Worm (Caenorhabditis elegans) whole organism, early embryonic: ENCODE results near the gene agt-2.

Experiments used
- B0310.2 ChIP-seq: sonication (generic microtip); optimal IDR thresholded peaks from 2 replicates; lab custom pipeline; 2016; ENCODE audit warnings: mild to moderate bottlenecking, missing genetic modification characterization, missing compliant biosample characterization
- F13C5.2 ChIP-seq: sonication (generic microtip); optimal IDR thresholded peaks from 2 replicates; lab custom pipeline; 2017; ENCODE audit warnings: mild to moderate bottlenecking, missing genetic modification characterization, inconsistent platforms, missing compliant biosample characterization
- aly-1 ChIP-seq: sonication (generic microtip); optimal IDR thresholded peaks from 2 replicates; lab custom pipeline; 2016; ENCODE audit warnings: missing genetic modification characterization, missing compliant biosample characterization
- ama-1 ChIP-seq: fragments of 150-350 bp; optimal IDR thresholded peaks from 2 replicates; lab custom pipeline; 2014
- ceh-13 ChIP-seq: fragments of 200-800 bp; sonication (Bioruptor generic); optimal IDR thresholded peaks from 2 replicates; lab custom pipeline; 2018; ENCODE audit warnings: mild to moderate bottlenecking, missing genetic modification characterization, missing compliant biosample characterization
- ceh-36 ChIP-seq: sonication (generic microtip); optimal IDR thresholded peaks from 2 replicates; lab custom pipeline; 2016; ENCODE audit warnings: missing genetic modification characterization, inconsistent platforms, missing compliant biosample characterization
- ets-7 ChIP-seq: sonication (generic microtip); optimal IDR thresholded peaks from 2 replicates; lab custom pipeline; 2016; ENCODE audit warnings: missing genotype, missing genetic modification characterization, missing compliant biosample characterization
- flt-1 ChIP-seq: fragments of 200-800 bp; sonication (Bioruptor generic); IDR thresholded peaks from 2 replicates; pipeline ENCODE4 v1.3.6; 2022; ENCODE audit warnings: missing genetic modification characterization, missing compliant biosample characterization
- hmbx-1 ChIP-seq: sonication (generic microtip); optimal IDR thresholded peaks from 2 replicates; lab custom pipeline; 2016; ENCODE audit warnings: mild to moderate bottlenecking, missing genetic modification characterization, missing compliant biosample characterization
- hmg-4 ChIP-seq: fragments of 200-800 bp; sonication (Bioruptor generic); optimal IDR thresholded peaks from 2 replicates; lab custom pipeline; 2018; ENCODE audit warnings: mild to moderate bottlenecking, missing genetic modification characterization, missing compliant biosample characterization
- hnd-1 ChIP-seq: sonication (generic microtip); optimal IDR thresholded peaks from 2 replicates; lab custom pipeline; 2016; ENCODE audit warnings: missing genetic modification characterization, missing compliant biosample characterization
- pes-1 ChIP-seq: fragments of 200-800 bp; sonication (Bioruptor generic); IDR thresholded peaks from 2 replicates; pipeline ENCODE4 v1.3.6; 2022; ENCODE audit warnings: missing genetic modification reagents, missing genetic modification characterization, missing compliant biosample characterization
- scrt-1 ChIP-seq: fragments of 200-800 bp; sonication (Bioruptor generic); IDR thresholded peaks from 2 replicates; pipeline ENCODE4 v1.3.6; 2022; ENCODE audit warnings: missing genetic modification characterization, missing compliant biosample characterization
- sea-1 ChIP-seq: fragments of 200-800 bp; sonication (Bioruptor generic); conservative IDR thresholded peaks from 2 replicates; pipeline ENCODE4 v1.3.6; 2022; ENCODE audit warnings: missing genetic modification characterization, missing compliant biosample characterization
- tbx-11 ChIP-seq: fragments of 200-800 bp; sonication (Bioruptor generic); IDR thresholded peaks from 2 replicates; pipeline ENCODE4 v1.3.6; 2022; ENCODE audit warnings: missing genetic modification characterization, missing compliant biosample characterization
- tbx-37 ChIP-seq: fragments of 200-800 bp; sonication (Bioruptor generic); conservative IDR thresholded peaks from 2 replicates; pipeline ENCODE4 v1.3.6; 2022; ENCODE audit warnings: missing genetic modification reagents, missing genetic modification characterization, missing compliant biosample characterization
- tra-4 ChIP-seq: sonication (generic microtip); optimal IDR thresholded peaks from 2 replicates; lab custom pipeline; 2017; ENCODE audit warnings: missing genetic modification characterization, missing compliant biosample characterization

The agt-2 gene

ce11 chrII:5340672-5341568 is 32.7 kb downstream of the agt-2 start:
- TF ChIP-seq B0310.2 (no peak), flt-1 (GFP tag; lab: Robert Waterston, UW) (no peak), hnd-1 (tag; lab: Kevin White, UChicago) (no peak), tra-4 (tag; lab: Kevin White, UChicago) (no peak), pes-1 (GFP tag; lab: Robert Waterston, UW) (no peak), ets-7 (tag; lab: Kevin White, UChicago) (no peak), aly-1 (tag; lab: Kevin White, UChicago) (no peak), tbx-37 (no peak), hmg-4 (GFP tag; lab: Kevin White, UChicago) (no peak), F13C5.2 (tag; lab: Kevin White, UChicago) (no peak), tbx-11 (GFP tag; lab: Robert Waterston, UW) (no peak), ceh-13 (no peak), sea-1 (GFP tag; lab: Robert Waterston, UW) (no peak), hmbx-1 (tag; lab: Kevin White, UChicago) (no peak), scrt-1 (GFP tag; lab: Robert Waterston, UW) (no peak), ceh-36 (tag; lab: Kevin White, UChicago) (no peak)

ce11 chrII:5339547-5339946 is 34.1 kb downstream of the agt-2 start:
- TF ChIP-seq hmbx-1 (tag; lab: Kevin White, UChicago) (no peak), ets-7 (tag; lab: Kevin White, UChicago) (no peak), ceh-13 (no peak), tra-4 (tag; lab: Kevin White, UChicago) (no peak), sea-1 (GFP tag; lab: Robert Waterston, UW) (no peak), pes-1 (GFP tag; lab: Robert Waterston, UW) (no peak), aly-1 (tag; lab: Kevin White, UChicago) (no peak), ceh-36 (tag; lab: Kevin White, UChicago) (no peak), hnd-1 (tag; lab: Kevin White, UChicago) (no peak), scrt-1 (GFP tag; lab: Robert Waterston, UW) (no peak), hmg-4 (GFP tag; lab: Kevin White, UChicago) (no peak)

DNA sequence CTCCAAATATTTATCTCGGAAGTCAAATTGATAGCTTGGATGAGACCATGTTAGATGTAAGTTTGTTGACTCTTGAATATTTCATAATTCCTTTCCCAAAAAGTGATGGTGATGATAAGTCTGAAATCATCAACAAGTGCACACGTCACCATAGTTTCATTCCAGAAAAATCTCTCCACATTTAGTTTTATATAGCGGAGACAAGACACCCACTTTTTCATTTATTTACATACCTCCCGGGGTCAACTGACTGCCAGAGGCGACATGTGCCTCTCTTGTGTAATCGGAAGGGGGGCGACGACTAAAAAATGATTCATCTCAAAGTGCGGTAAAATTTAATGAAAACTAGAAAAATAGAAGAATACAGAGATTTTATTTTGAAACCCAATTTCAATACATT is 35.3 kb downstream of the agt-2 start:
- no peak for TF ChIP-seq hnd-1 (tag; lab: Kevin White, UChicago)
- TF ChIP-seq tra-4 (tag; lab: Kevin White, UChicago), result no peak
- no peak for TF ChIP-seq hmbx-1 (tag; lab: Kevin White, UChicago)
- TF ChIP-seq tbx-11 (GFP tag; lab: Robert Waterston, UW), result no peak
- TF ChIP-seq pes-1 (GFP tag; lab: Robert Waterston, UW), result no peak
- no peak for TF ChIP-seq F13C5.2 (tag; lab: Kevin White, UChicago)
- TF ChIP-seq scrt-1 (GFP tag; lab: Robert Waterston, UW), result no peak
- TF ChIP-seq sea-1 (GFP tag; lab: Robert Waterston, UW), result no peak
- TF ChIP-seq tbx-37, result no peak
- TF ChIP-seq aly-1 (tag; lab: Kevin White, UChicago), result no peak
- TF ChIP-seq B0310.2, result no peak
- no peak for TF ChIP-seq ceh-13
- no peak for TF ChIP-seq hmg-4 (GFP tag; lab: Kevin White, UChicago)
- no peak for TF ChIP-seq ceh-36 (tag; lab: Kevin White, UChicago)

DNA sequence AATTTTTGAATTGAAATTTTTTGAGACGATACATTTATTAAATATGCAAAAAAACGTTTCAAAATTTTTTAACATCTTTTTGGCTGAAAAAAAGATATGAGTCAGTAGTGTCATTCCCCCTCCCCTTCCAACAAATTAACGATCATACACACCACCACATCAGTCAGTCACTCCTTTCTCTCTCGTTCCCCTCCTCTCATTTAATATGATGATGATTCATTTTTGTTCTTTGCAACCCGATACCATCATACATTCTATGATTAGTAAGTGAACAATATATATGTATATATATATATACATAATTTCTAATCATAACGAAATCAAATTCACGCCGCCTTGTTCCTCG is 36.2 kb downstream of the agt-2 start:
- TF ChIP-seq F13C5.2 (tag; lab: Kevin White, UChicago) (no peak), sea-1 (GFP tag; lab: Robert Waterston, UW) (no peak), tra-4 (tag; lab: Kevin White, UChicago) (no peak)

DNA sequence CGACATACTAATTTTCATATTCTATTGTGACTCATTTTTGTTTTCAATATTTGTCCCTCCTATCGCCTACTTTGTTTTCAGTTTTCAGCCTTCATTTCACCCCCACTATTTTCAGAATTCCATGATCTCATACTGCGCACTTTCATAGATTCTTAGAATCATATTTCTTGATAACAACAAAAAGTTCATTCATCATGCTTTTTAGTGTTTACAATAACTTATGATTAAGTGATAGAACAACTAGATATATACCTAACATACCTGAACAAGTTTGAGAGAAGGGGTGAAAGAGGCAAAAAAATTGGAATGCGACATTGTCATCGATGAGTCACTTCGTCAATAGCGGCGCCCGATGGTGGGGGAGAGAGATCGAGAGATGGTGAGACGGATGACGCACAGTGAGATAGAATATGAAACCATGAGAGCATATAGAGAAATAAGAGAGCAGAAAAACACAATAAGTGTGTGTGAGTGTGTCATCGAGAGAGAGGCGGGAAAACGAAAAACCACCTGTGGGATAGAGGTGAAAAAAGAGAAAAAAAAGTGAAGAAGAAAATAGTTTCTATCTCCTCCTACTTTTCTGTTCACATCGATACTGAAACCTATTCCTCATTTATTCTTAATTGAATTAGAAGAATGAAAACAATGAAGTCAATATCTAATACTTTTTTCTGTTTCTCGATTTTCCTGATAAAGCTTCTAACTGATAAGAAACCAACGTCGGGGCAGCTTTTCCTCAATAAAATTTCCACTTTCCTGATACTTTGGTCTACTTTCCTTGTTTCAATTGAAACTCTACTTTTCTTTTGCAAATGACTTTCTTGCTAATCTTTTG is 36.8 kb downstream of the agt-2 start:
- no peak for TF ChIP-seq hnd-1 (tag; lab: Kevin White, UChicago)
- TF ChIP-seq hmg-4 (GFP tag; lab: Kevin White, UChicago), result peak; percentile 13

ce11 chrII:5336035-5336376 is 37.6 kb downstream of the agt-2 start:
- no peak for TF ChIP-seq hnd-1 (tag; lab: Kevin White, UChicago)
- TF ChIP-seq F13C5.2 (tag; lab: Kevin White, UChicago), result peak; percentile 38
- TF ChIP-seq tbx-11 (GFP tag; lab: Robert Waterston, UW), result peak; percentile 20; the same call in 1 of the 2 replicates
- TF ChIP-seq aly-1 (tag; lab: Kevin White, UChicago), result peak; percentile 6

DNA sequence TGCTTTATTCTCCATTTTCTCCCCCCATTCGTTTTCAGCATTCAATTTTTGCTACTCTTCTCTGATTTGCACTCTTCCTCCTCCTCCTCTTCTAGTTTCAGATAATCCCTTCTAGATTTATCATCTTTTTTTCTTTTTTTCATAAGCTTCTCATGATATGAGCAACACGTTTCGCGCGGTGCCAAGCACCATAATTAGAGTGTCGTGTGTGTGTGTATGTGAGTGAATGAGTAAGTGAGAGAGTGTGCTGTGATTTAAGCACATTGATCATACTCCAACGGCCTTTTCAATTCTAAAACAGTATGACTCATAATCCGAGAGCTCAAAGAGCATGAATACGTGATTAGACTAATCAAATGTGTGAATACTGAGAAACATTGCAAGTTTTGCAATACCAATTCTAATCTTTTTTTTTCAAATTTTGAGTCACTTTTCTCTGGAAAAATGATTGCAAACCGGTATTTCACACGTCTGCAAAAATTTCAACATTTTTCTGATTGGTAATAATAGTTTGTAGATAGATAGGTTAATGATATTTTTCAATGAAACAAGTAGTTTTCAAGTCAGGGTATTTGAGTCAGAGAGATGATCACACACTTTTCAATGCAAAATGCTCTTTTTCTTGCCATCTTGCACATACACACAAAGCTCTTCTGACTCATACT is 38.1 kb downstream of the agt-2 start:
- TF ChIP-seq scrt-1 (GFP tag; lab: Robert Waterston, UW) (no peak), aly-1 (tag; lab: Kevin White, UChicago) (no peak), ama-1 (lab: Kevin White, UChicago) (no peak), hmg-4 (GFP tag; lab: Kevin White, UChicago) (no peak), flt-1 (GFP tag; lab: Robert Waterston, UW) (no peak), sea-1 (GFP tag; lab: Robert Waterston, UW) (no peak), hmbx-1 (tag; lab: Kevin White, UChicago) (no peak), pes-1 (GFP tag; lab: Robert Waterston, UW) (no peak), F13C5.2 (tag; lab: Kevin White, UChicago) (no peak), ets-7 (tag; lab: Kevin White, UChicago) (no peak), tbx-37 (no peak), tra-4 (tag; lab: Kevin White, UChicago) (no peak), ceh-36 (tag; lab: Kevin White, UChicago) (no peak)
